Fruit fly (Drosophila melanogaster) whole organism, embryonic: ENCODE measurements around the gene Hsp60B.

Experiments used
- CG10654 ChIP-seq: fragments of 200-800 bp; sonication (Bioruptor generic); optimal IDR thresholded peaks from 2 replicates; lab custom pipeline; 2016; ENCODE audit warnings: missing biosample characterization, missing genetic modification characterization
- CG11247 ChIP-seq: fragments of 200-800 bp; sonication (Bioruptor generic); IDR thresholded peaks from 2 replicates; pipeline ENCODE4 v1.3.6; 2022; ENCODE audit warnings: missing biosample characterization, missing genetic modification characterization
- CG11696 ChIP-seq: fragments of 200-800 bp; sonication (Bioruptor generic); IDR thresholded peaks from 2 replicates; pipeline ENCODE4 v1.3.6; 2022; ENCODE audit warnings: missing biosample characterization, missing genetic modification characterization
- CG11723 ChIP-seq: fragments of 200-800 bp; sonication (Bioruptor generic); optimal IDR thresholded peaks from 2 replicates; lab custom pipeline; 2017; ENCODE audit warnings: missing biosample characterization, mild to moderate bottlenecking, missing genetic modification characterization
- CG12219 ChIP-seq: fragments of 200-800 bp; sonication (Bioruptor generic); optimal IDR thresholded peaks from 3 replicates; lab custom pipeline; 2018; ENCODE audit warnings: missing biosample characterization, mild to moderate bottlenecking, missing genetic modification characterization
- CG13287 ChIP-seq: fragments of 200-800 bp; sonication (Bioruptor generic); IDR thresholded peaks from 2 replicates; pipeline ENCODE4 v1.3.6; 2022; ENCODE audit warnings: missing biosample characterization, missing genetic modification characterization; ENCODE audit not compliant: partially characterized antibody
- CG14860 ChIP-seq: fragments of 200-800 bp; sonication (Bioruptor generic); IDR thresholded peaks from 3 replicates; pipeline ENCODE4 v1.3.6; 2022; ENCODE audit warnings: missing biosample characterization, missing genetic modification characterization; ENCODE audit not compliant: partially characterized antibody
- CG17612 ChIP-seq: fragments of 200-800 bp; sonication (Bioruptor generic); IDR thresholded peaks from 2 replicates; pipeline ENCODE4 v1.3.6; 2022; ENCODE audit warnings: missing biosample characterization, missing genetic modification characterization
- CG17802 ChIP-seq: fragments of 200-800 bp; sonication (Bioruptor generic); optimal IDR thresholded peaks from 2 replicates; lab custom pipeline; 2018; ENCODE audit warnings: missing biosample characterization, mild to moderate bottlenecking, missing genetic modification characterization, moderate library complexity
- CG18764 ChIP-seq: fragments of 200-800 bp; sonication (Bioruptor generic); optimal IDR thresholded peaks from 3 replicates; lab custom pipeline; 2016; ENCODE audit warnings: missing biosample characterization, missing genetic modification characterization
- CG2116 ChIP-seq: fragments of 200-800 bp; sonication (Bioruptor generic); optimal IDR thresholded peaks from 3 replicates; lab custom pipeline; 2018; ENCODE audit warnings: missing biosample characterization, mild to moderate bottlenecking, missing genetic modification characterization
- CG2889 ChIP-seq: fragments of 200-800 bp; sonication (Bioruptor generic); IDR thresholded peaks from 3 replicates; pipeline ENCODE4 v1.3.6; 2022; ENCODE audit warnings: missing biosample characterization, missing genetic modification characterization
- CG3838 ChIP-seq: fragments of 200-800 bp; sonication (Bioruptor generic); optimal IDR thresholded peaks from 3 replicates; lab custom pipeline; 2016; ENCODE audit warnings: missing biosample characterization, missing genetic modification characterization
- CG4328 ChIP-seq: fragments of 200-800 bp; sonication (Bioruptor generic); optimal IDR thresholded peaks from 3 replicates; lab custom pipeline; 2017; ENCODE audit warnings: missing biosample characterization, missing genetic modification reagents, missing genetic modification characterization
- CG4360 ChIP-seq: fragments of 200-800 bp; sonication (Bioruptor generic); IDR thresholded peaks from 2 replicates; pipeline ENCODE4 v1.3.6; 2022; ENCODE audit warnings: missing biosample characterization, missing genetic modification characterization
- CG4854 ChIP-seq: fragments of 200-800 bp; sonication (Bioruptor generic); optimal IDR thresholded peaks from 2 replicates; lab custom pipeline; 2016; ENCODE audit warnings: missing biosample characterization, missing genetic modification characterization, inconsistent platforms
- CG6175 ChIP-seq: fragments of 200-800 bp; sonication (Bioruptor generic); IDR thresholded peaks from 3 replicates; pipeline ENCODE4 v1.3.6; 2022; ENCODE audit warnings: missing biosample characterization, missing genetic modification characterization
- CG6654 ChIP-seq: fragments of 200-800 bp; sonication (Bioruptor generic); optimal IDR thresholded peaks from 2 replicates; lab custom pipeline; 2017; ENCODE audit warnings: missing biosample characterization, mild to moderate bottlenecking, missing genetic modification characterization
- CG7556 ChIP-seq: fragments of 200-800 bp; sonication (Bioruptor generic); optimal IDR thresholded peaks from 2 replicates; lab custom pipeline; 2017; ENCODE audit warnings: missing biosample characterization, mild to moderate bottlenecking, missing genetic modification characterization
- CG7786 ChIP-seq: fragments of 200-800 bp; sonication (Bioruptor generic); optimal IDR thresholded peaks from 2 replicates; lab custom pipeline; 2016; ENCODE audit warnings: missing biosample characterization, missing genetic modification characterization
- CG8924 ChIP-seq: fragments of 200-800 bp; optimal IDR thresholded peaks from 3 replicates; lab custom pipeline; 2019; ENCODE audit warnings: missing biosample characterization, mild to moderate bottlenecking, missing genetic modification characterization, moderate library complexity
- D19A ChIP-seq: fragments of 200-800 bp; optimal IDR thresholded peaks from 3 replicates; lab custom pipeline; 2019; ENCODE audit warnings: missing biosample characterization, mild to moderate bottlenecking, missing genetic modification characterization, moderate library complexity
- Deaf1 ChIP-seq: fragments of 200-800 bp; optimal IDR thresholded peaks from 3 replicates; lab custom pipeline; 2019; ENCODE audit warnings: missing biosample characterization, mild to moderate bottlenecking, missing genetic modification characterization, moderate library complexity
- E2f1 ChIP-seq: fragments of 200-800 bp; sonication (Bioruptor generic); IDR thresholded peaks from 2 replicates; pipeline ENCODE4 v1.3.6; 2022; ENCODE audit warnings: missing biosample characterization, missing genetic modification characterization
- Ets65A ChIP-seq: fragments of 200-800 bp; sonication (Bioruptor generic); peaks from one replicate; lab custom pipeline; 2016; ENCODE audit warnings: missing biosample characterization, missing genetic modification characterization
- H2.0 ChIP-seq: fragments of 200-800 bp; sonication (Bioruptor generic); IDR thresholded peaks from 2 replicates; pipeline ENCODE4 v1.3.6; 2022; ENCODE audit warnings: missing biosample characterization, missing genetic modification characterization
- Optix ChIP-seq: fragments of 200-800 bp; sonication (Bioruptor generic); IDR thresholded peaks from 3 replicates; pipeline ENCODE4 v1.3.6; 2022; ENCODE audit warnings: missing biosample characterization, missing genetic modification characterization
- Rfx ChIP-seq: fragments of 200-800 bp; sonication (Bioruptor generic); IDR thresholded peaks from 2 replicates; pipeline ENCODE4 v1.3.6; 2022; ENCODE audit warnings: missing biosample characterization, missing genetic modification characterization
- Side ChIP-seq: fragments of 200-800 bp; sonication (Bioruptor generic); optimal IDR thresholded peaks from 2 replicates; lab custom pipeline; 2016; ENCODE audit warnings: missing biosample characterization, missing genetic modification characterization
- Sin3A ChIP-seq: fragments of >200 bp; optimal IDR thresholded peaks from 2 replicates; lab custom pipeline; 2018
- Trl ChIP-seq, 3 experiments: fragments of >200 bp in 2 of 3; fragments of 200-800 bp in 1 of 3; sonication (Bioruptor generic) in 1 of 3; optimal IDR thresholded peaks; 2 replicates in 1 of 3; 3 replicates in 2 of 3; lab custom pipeline; 2016 to 2017; ENCODE audit warnings: missing biosample characterization in 1 of 3, missing genetic modification characterization in 1 of 3
- Xrp1 ChIP-seq: fragments of 200-800 bp; sonication (Bioruptor generic); IDR thresholded peaks from 2 replicates; pipeline ENCODE4 v1.3.6; 2022; ENCODE audit warnings: missing biosample characterization, missing genetic modification characterization
- ac ChIP-seq: fragments of 200-800 bp; sonication (Bioruptor generic); optimal IDR thresholded peaks from 3 replicates; lab custom pipeline; 2017; ENCODE audit warnings: missing biosample characterization, mild to moderate bottlenecking, missing genetic modification characterization
- ap ChIP-seq: fragments of 200-800 bp; sonication (Bioruptor generic); IDR thresholded peaks from 2 replicates; pipeline ENCODE4 v1.3.6; 2022; ENCODE audit warnings: missing biosample characterization, missing genetic modification characterization
- az2 ChIP-seq: fragments of 200-800 bp; sonication (Bioruptor generic); optimal IDR thresholded peaks from 3 replicates; lab custom pipeline; 2016; ENCODE audit warnings: missing biosample characterization, missing genetic modification characterization
- cad ChIP-seq: fragments of >200 bp; optimal IDR thresholded peaks from 2 replicates; lab custom pipeline; 2017; ENCODE audit warnings: missing biosample characterization, missing genetic modification characterization
- cas ChIP-seq: fragments of 200-800 bp; sonication (Bioruptor generic); IDR thresholded peaks from 2 replicates; pipeline ENCODE4 v1.3.6; 2022; ENCODE audit warnings: missing biosample characterization, missing genetic modification characterization
- caup ChIP-seq: fragments of 200-800 bp; sonication (Bioruptor generic); optimal IDR thresholded peaks from 3 replicates; lab custom pipeline; 2017; ENCODE audit warnings: missing biosample characterization, mild to moderate bottlenecking, missing genetic modification characterization, moderate library complexity; ENCODE audit not compliant: severe bottlenecking
- crc ChIP-seq: fragments of 200-800 bp; sonication (Bioruptor generic); optimal IDR thresholded peaks from 2 replicates; lab custom pipeline; 2016; ENCODE audit warnings: missing biosample characterization, missing genetic modification characterization
- dimm ChIP-seq: fragments of 200-800 bp; sonication (Bioruptor generic); IDR thresholded peaks from 2 replicates; pipeline ENCODE4 v1.3.6; 2022; ENCODE audit warnings: missing biosample characterization, missing genetic modification characterization
- eyg ChIP-seq: fragments of 200-800 bp; sonication (Bioruptor generic); optimal IDR thresholded peaks from 3 replicates; lab custom pipeline; 2016; ENCODE audit warnings: missing biosample characterization, missing genetic modification characterization
- gfzf ChIP-seq: fragments of 200-800 bp; sonication (Bioruptor generic); optimal IDR thresholded peaks from 2 replicates; lab custom pipeline; 2016; ENCODE audit warnings: missing biosample characterization, mild to moderate bottlenecking, missing genetic modification characterization, moderate library complexity
- grn ChIP-seq: fragments of 200-800 bp; sonication (Bioruptor generic); optimal IDR thresholded peaks from 3 replicates; lab custom pipeline; 2017; ENCODE audit warnings: missing biosample characterization, missing genetic modification characterization
- hbn ChIP-seq: fragments of 200-800 bp; sonication (Bioruptor generic); IDR thresholded peaks from 2 replicates; pipeline ENCODE4 v1.3.6; 2022; ENCODE audit warnings: missing biosample characterization, missing genetic modification characterization; ENCODE audit not compliant: partially characterized antibody
- oc ChIP-seq: fragments of 200-800 bp; sonication (Bioruptor generic); optimal IDR thresholded peaks from 2 replicates; lab custom pipeline; 2018; ENCODE audit warnings: missing biosample characterization, mild to moderate bottlenecking, missing genetic modification characterization, moderate library complexity
- org-1 ChIP-seq: fragments of 200-800 bp; sonication (Bioruptor generic); optimal IDR thresholded peaks from 2 replicates; lab custom pipeline; 2017; ENCODE audit warnings: missing biosample characterization, missing genetic modification characterization
- rib ChIP-seq: fragments of 200-800 bp; sonication (Bioruptor generic); IDR thresholded peaks from 2 replicates; pipeline ENCODE4 v1.3.6; 2022; ENCODE audit warnings: missing biosample characterization, missing genetic modification characterization
- sna ChIP-seq: fragments of 200-800 bp; sonication (Bioruptor generic); IDR thresholded peaks from 2 replicates; pipeline ENCODE4 v1.3.6; 2022; ENCODE audit warnings: missing biosample characterization, missing genetic modification characterization; ENCODE audit not compliant: partially characterized antibody
- unc-4 ChIP-seq: fragments of 200-800 bp; sonication (Bioruptor generic); IDR thresholded peaks from 2 replicates; pipeline ENCODE4 v1.3.6; 2022; ENCODE audit warnings: missing biosample characterization, missing genetic modification characterization; ENCODE audit not compliant: partially characterized antibody
- vvl ChIP-seq: fragments of 200-800 bp; sonication (Bioruptor generic); IDR thresholded peaks from 2 replicates; pipeline ENCODE4 v1.3.6; 2022; ENCODE audit warnings: missing biosample characterization, missing genetic modification characterization
- wdn ChIP-seq: fragments of 200-800 bp; sonication (Bioruptor generic); IDR thresholded peaks from 2 replicates; pipeline ENCODE4 v1.3.6; 2022; ENCODE audit warnings: missing biosample characterization, missing genetic modification characterization
- zfh1 ChIP-seq: fragments of 200-800 bp; sonication (Bioruptor generic); IDR thresholded peaks from 3 replicates; pipeline ENCODE4 v1.3.6; 2022; ENCODE audit warnings: missing biosample characterization, missing genetic modification characterization

Gene Hsp60B

DNA sequence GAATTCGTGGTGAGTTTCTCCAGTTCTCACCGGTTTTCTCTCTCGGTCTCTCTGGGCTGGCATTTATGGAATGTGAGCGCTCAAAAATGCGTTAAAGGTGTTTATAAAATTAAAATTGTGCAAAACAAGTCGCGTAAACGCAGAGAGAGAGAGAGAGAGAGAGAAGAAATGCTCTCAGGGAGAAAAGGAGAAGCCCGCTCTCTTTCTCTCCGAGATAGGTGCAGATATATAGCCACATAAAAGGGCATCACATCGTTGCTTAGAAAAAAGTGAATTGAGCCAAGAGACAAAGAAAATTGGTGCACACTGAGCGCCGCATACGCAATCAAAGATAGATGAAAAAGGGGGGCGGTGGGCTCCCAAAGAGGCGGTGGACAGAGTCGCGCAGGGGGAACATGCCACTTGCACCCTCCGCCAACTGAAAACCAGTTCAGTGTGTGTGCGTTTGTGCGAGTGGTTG lies 26.3 kb upstream of the Hsp60B start (continued):
- no peak for TF ChIP-seq Optix (GFP tag; lab: Robert Waterston, UW)
- TF ChIP-seq CG10654 (GFP tag; lab: Kevin White, UChicago) = no peak
- no peak for TF ChIP-seq CG17612 (GFP tag; lab: Robert Waterston, UW)
- TF ChIP-seq grn (GFP tag; lab: Kevin White, UChicago) = no peak
- TF ChIP-seq CG17802 (tag; lab: Kevin White, UChicago) = no peak
- TF ChIP-seq E2f1 (GFP tag; lab: Robert Waterston, UW) = no peak
- TF ChIP-seq D19A (tag; lab: Kevin White, UChicago) = peak; percentile 58
- TF ChIP-seq CG7786 (GFP tag; lab: Kevin White, UChicago) = no peak
- TF ChIP-seq CG6654 = no peak
- no peak for TF ChIP-seq zfh1 (GFP tag; lab: Robert Waterston, UW)
- no peak for TF ChIP-seq hbn (GFP tag; lab: Robert Waterston, UW)
- TF ChIP-seq CG11247 = no peak
- no peak for TF ChIP-seq CG14860 (GFP tag; lab: Robert Waterston, UW)
- TF ChIP-seq unc-4 (GFP tag; lab: Robert Waterston, UW) = no peak
- no peak for TF ChIP-seq H2.0
- TF ChIP-seq CG4360 (GFP tag; lab: Robert Waterston, UW) = 0 out of 2 replicates have a peak, but pooled peaks have one; percentile 29
- no peak for TF ChIP-seq ap
- peak; percentile 30 for TF ChIP-seq vvl (GFP tag; lab: Robert Waterston, UW)
- no peak for TF ChIP-seq caup (GFP tag; lab: Kevin White, UChicago)
- TF ChIP-seq CG13287 = peak; percentile 18; the same call in 1 of the 2 replicates
- TF ChIP-seq CG11696 (GFP tag; lab: Robert Waterston, UW) = no peak
- TF ChIP-seq CG4854 (GFP tag; lab: Kevin White, UChicago) = no peak
- TF ChIP-seq CG4328 (GFP tag; lab: Kevin White, UChicago) = no peak
- no peak for TF ChIP-seq CG12219 (GFP tag; lab: Kevin White, UChicago)
- TF ChIP-seq CG2889 = no peak
- TF ChIP-seq Xrp1 (GFP tag; lab: Robert Waterston, UW) = no peak
- no peak for TF ChIP-seq cas
- no peak for TF ChIP-seq CG18764 (GFP tag; lab: Kevin White, UChicago)
- 0 out of 2 replicates have a peak, but pooled peaks have one; percentile 34 for TF ChIP-seq sna (GFP tag; lab: Robert Waterston, UW)
- TF ChIP-seq CG3838 (GFP tag; lab: Kevin White, UChicago) = no peak
- TF ChIP-seq az2 (GFP tag; lab: Kevin White, UChicago) = no peak
- TF ChIP-seq oc (tag; lab: Kevin White, UChicago) = no peak
- no peak for TF ChIP-seq Rfx (GFP tag; lab: Robert Waterston, UW)
- peak; percentile 60 for TF ChIP-seq Ets65A (GFP tag; lab: Kevin White, UChicago)
- TF ChIP-seq Side (GFP tag; lab: Kevin White, UChicago) = no peak
- TF ChIP-seq org-1 = no peak
- no peak for TF ChIP-seq CG11723
- TF ChIP-seq Sin3A (lab: Kevin White, UChicago) = no peak
- no peak for TF ChIP-seq Deaf1 (tag; lab: Kevin White, UChicago)
- TF ChIP-seq rib (GFP tag; lab: Robert Waterston, UW) = no peak
- no peak for TF ChIP-seq dimm (GFP tag; lab: Robert Waterston, UW)
- no peak for TF ChIP-seq CG2116
- no peak for TF ChIP-seq wdn
- TF ChIP-seq ac (GFP tag; lab: Kevin White, UChicago) = no peak
- TF ChIP-seq Trl (optimal IDR thresholded peaks at IDR 0.05; lab: Kevin White, UChicago) = peak; percentile 80 to 97
- TF ChIP-seq Trl (GFP tag; optimal IDR thresholded peaks at IDR 0.05; lab: Kevin White, UChicago) = no peak
- TF ChIP-seq eyg (GFP tag; lab: Kevin White, UChicago) = no peak
- TF ChIP-seq CG8924 (tag; lab: Kevin White, UChicago) = no peak
- no peak for TF ChIP-seq CG7556 (GFP tag; lab: Kevin White, UChicago)
- TF ChIP-seq cad (GFP tag; lab: Kevin White, UChicago) = no peak
- TF ChIP-seq CG6175 (GFP tag; lab: Robert Waterston, UW) = peak; percentile 71; the same call in 2 of the 3 replicates
- TF ChIP-seq gfzf (GFP tag; lab: Kevin White, UChicago) = no peak
- no peak for TF ChIP-seq crc (GFP tag; lab: Kevin White, UChicago)
